Worm (Caenorhabditis elegans) whole organism, mixed stage, embryonic: Measurements from ENCODE around the gene srd-20.
A peak's percentile ranks its signal among the peaks of the same experiment; 100 is the strongest.

Source experiments
- M03D4.4 ChIP-seq: sonication (generic microtip); optimal IDR thresholded peaks from 2 replicates; lab custom pipeline; 2017; ENCODE audit warnings: mild to moderate bottlenecking, missing genetic modification characterization, missing compliant biosample characterization
- bed-3 ChIP-seq: fragments of 200-800 bp; sonication (Bioruptor generic); optimal IDR thresholded peaks from 3 replicates; lab custom pipeline; 2018; ENCODE audit warnings: mild to moderate bottlenecking, missing genetic modification characterization, moderate library complexity, missing compliant biosample characterization
- blmp-1 ChIP-seq: fragments of 150-350 bp; optimal IDR thresholded peaks from 2 replicates; lab custom pipeline; 2014; ENCODE audit warnings: missing biosample characterization, missing genetic modification characterization
- ceh-39 ChIP-seq: fragments of 150-350 bp; optimal IDR thresholded peaks from 2 replicates; lab custom pipeline; 2014; ENCODE audit warnings: missing biosample characterization, missing genetic modification characterization
- ceh-43 ChIP-seq: fragments of 200-800 bp; sonication (Bioruptor generic); optimal IDR thresholded peaks from 2 replicates; lab custom pipeline; 2018; ENCODE audit warnings: mild to moderate bottlenecking, missing genetic modification characterization, moderate library complexity, missing compliant biosample characterization
- ceh-83 ChIP-seq: fragments of 200-800 bp; sonication (Bioruptor generic); optimal IDR thresholded peaks from 2 replicates; lab custom pipeline; 2018; ENCODE audit warnings: mild to moderate bottlenecking, missing genetic modification characterization, missing compliant biosample characterization
- ces-1 ChIP-seq: fragments of 150-350 bp; optimal IDR thresholded peaks from 2 replicates; lab custom pipeline; 2014; ENCODE audit warnings: missing biosample characterization, missing genetic modification reagents, missing genetic modification characterization
- cnd-1 ChIP-seq: fragments of 200-800 bp; sonication (Bioruptor generic); optimal IDR thresholded peaks from 2 replicates; lab custom pipeline; 2018; ENCODE audit warnings: mild to moderate bottlenecking, missing genetic modification characterization, missing compliant biosample characterization
- drap-1 ChIP-seq: fragments of 200-800 bp; sonication (Bioruptor generic); optimal IDR thresholded peaks from 3 replicates; lab custom pipeline; 2018; ENCODE audit warnings: mild to moderate bottlenecking, missing genetic modification characterization, missing compliant biosample characterization
- elt-1 ChIP-seq: sonication (generic microtip); optimal IDR thresholded peaks from 2 replicates; lab custom pipeline; 2017; ENCODE audit warnings: missing genetic modification characterization, mild to moderate bottlenecking, missing compliant biosample characterization, antibody characterized with exemption, moderate library complexity, borderline replicate concordance; ENCODE audit not compliant: insufficient read depth
- elt-3 ChIP-seq: fragments of 150-350 bp; optimal IDR thresholded peaks from 2 replicates; lab custom pipeline; 2014; ENCODE audit warnings: missing biosample characterization, missing genetic modification characterization
- flh-1 ChIP-seq: fragments of 200-800 bp; sonication (Bioruptor generic); optimal IDR thresholded peaks from 2 replicates; lab custom pipeline; 2018; ENCODE audit warnings: mild to moderate bottlenecking, missing genetic modification characterization, moderate library complexity, missing compliant biosample characterization
- ham-2 ChIP-seq: fragments of 200-800 bp; sonication (Bioruptor generic); optimal IDR thresholded peaks from 2 replicates; lab custom pipeline; 2018; ENCODE audit warnings: mild to moderate bottlenecking, missing genetic modification characterization, missing compliant biosample characterization
- hlh-1 ChIP-seq: fragments of 150-350 bp; optimal IDR thresholded peaks from 2 replicates; lab custom pipeline; 2014; ENCODE audit warnings: missing biosample characterization, missing genetic modification reagents, missing genetic modification characterization
- lin-13 ChIP-seq: fragments of 150-350 bp; optimal IDR thresholded peaks from 2 replicates; lab custom pipeline; 2014; ENCODE audit warnings: missing biosample characterization, missing genetic modification characterization
- lin-32 ChIP-seq: fragments of 200-800 bp; sonication (Bioruptor generic); optimal IDR thresholded peaks from 2 replicates; lab custom pipeline; 2018; ENCODE audit warnings: mild to moderate bottlenecking, missing genetic modification characterization, missing compliant biosample characterization
- lsy-2 ChIP-seq: fragments of 150-350 bp; optimal IDR thresholded peaks from 2 replicates; lab custom pipeline; 2014; ENCODE audit warnings: missing biosample characterization, missing genetic modification characterization
- mab-5 ChIP-seq: fragments of 150-350 bp; optimal IDR thresholded peaks from 2 replicates; lab custom pipeline; 2014; ENCODE audit warnings: missing biosample characterization, missing genetic modification characterization
- mep-1 ChIP-seq: fragments of 150-350 bp; optimal IDR thresholded peaks from 2 replicates; lab custom pipeline; 2017; ENCODE audit warnings: missing biosample characterization, missing genetic modification reagents, missing genetic modification characterization, inconsistent platforms
- mls-2 ChIP-seq: sonication (generic microtip); optimal IDR thresholded peaks from 2 replicates; lab custom pipeline; 2016; ENCODE audit warnings: mild to moderate bottlenecking, missing genetic modification characterization, moderate library complexity, missing compliant biosample characterization
- nhr-2 ChIP-seq: fragments of 150-350 bp; optimal IDR thresholded peaks from 2 replicates; lab custom pipeline; 2014; ENCODE audit warnings: missing biosample characterization, missing genetic modification characterization
- nhr-237 ChIP-seq: fragments of 150-350 bp; optimal IDR thresholded peaks from 2 replicates; lab custom pipeline; 2014; ENCODE audit warnings: missing biosample characterization, missing genetic modification characterization
- nhr-28 ChIP-seq: fragments of 150-350 bp; optimal IDR thresholded peaks from 2 replicates; lab custom pipeline; 2014; ENCODE audit warnings: missing biosample characterization, missing genetic modification characterization
- nhr-76 ChIP-seq: sonication (generic microtip); optimal IDR thresholded peaks from 2 replicates; lab custom pipeline; 2017; ENCODE audit warnings: missing biosample characterization, missing genetic modification characterization
- pha-4 ChIP-seq: fragments of 150-350 bp; optimal IDR thresholded peaks from 2 replicates; lab custom pipeline; 2018; ENCODE audit warnings: missing biosample characterization, missing genetic modification reagents, missing genetic modification characterization
- sem-2 ChIP-seq: fragments of 200-800 bp; sonication (Bioruptor generic); optimal IDR thresholded peaks from 2 replicates; lab custom pipeline; 2018; ENCODE audit warnings: mild to moderate bottlenecking, missing genetic modification characterization, missing compliant biosample characterization
- snpc-4 ChIP-seq: fragments of 150-350 bp; optimal IDR thresholded peaks from 2 replicates; lab custom pipeline; 2014; ENCODE audit warnings: missing biosample characterization, missing genetic modification characterization
- sptf-1 ChIP-seq: sonication (generic microtip); optimal IDR thresholded peaks from 2 replicates; lab custom pipeline; 2017; ENCODE audit warnings: mild to moderate bottlenecking, missing genetic modification characterization, moderate library complexity, missing compliant biosample characterization
- tbx-8 ChIP-seq: fragments of 200-800 bp; sonication (Bioruptor generic); optimal IDR thresholded peaks from 2 replicates; lab custom pipeline; 2018; ENCODE audit warnings: mild to moderate bottlenecking, missing genetic modification characterization, moderate library complexity, missing compliant biosample characterization
- unc-120 ChIP-seq: sonication (generic microtip); optimal IDR thresholded peaks from 2 replicates; lab custom pipeline; 2017; ENCODE audit warnings: missing genetic modification characterization, missing compliant biosample characterization; ENCODE audit not compliant: poor library complexity, severe bottlenecking
- unc-39 ChIP-seq: fragments of 150-350 bp; optimal IDR thresholded peaks from 2 replicates; lab custom pipeline; 2014; ENCODE audit warnings: missing biosample characterization, missing genetic modification characterization
- unc-62 ChIP-seq: fragments of 150-350 bp; optimal IDR thresholded peaks from 2 replicates; lab custom pipeline; 2014; ENCODE audit warnings: missing biosample characterization, missing genetic modification reagents, missing genetic modification characterization
- zip-8 ChIP-seq: fragments of 150-350 bp; optimal IDR thresholded peaks from 2 replicates; lab custom pipeline; 2014; ENCODE audit warnings: missing biosample characterization, missing genetic modification characterization
- ztf-11 ChIP-seq: fragments of 150-350 bp; optimal IDR thresholded peaks from 2 replicates; lab custom pipeline; 2014; ENCODE audit warnings: missing biosample characterization, missing genetic modification characterization

The srd-20 gene

DNA sequence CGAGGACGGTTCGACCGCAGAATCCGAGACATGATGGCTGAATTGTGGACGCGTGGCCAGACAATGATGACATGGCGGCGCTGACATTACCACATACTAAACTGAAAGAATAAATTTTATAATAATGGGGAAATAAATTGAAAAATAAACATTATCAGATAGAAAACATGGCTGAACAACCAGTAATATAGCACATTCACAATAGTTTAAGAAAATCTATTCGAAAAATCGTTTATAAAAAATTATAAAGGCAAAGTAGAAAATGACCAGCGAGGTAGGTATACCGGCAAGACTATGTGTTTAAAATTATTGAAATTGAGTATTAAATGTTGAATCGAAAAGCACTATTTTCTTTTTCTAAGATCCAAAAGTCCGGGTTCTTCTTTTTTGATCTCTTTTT, 4.2 kb upstream of the srd-20 start, which contains the start of gene jamp-1:
jamp-1 (minus strand) TSS at position 101 of the 400 bp plus-strand sequence.
- TF ChIP-seq lsy-2 (tag; lab: Kevin White, UChicago): no peak
- no peak for TF ChIP-seq unc-39 (tag; lab: Kevin White, UChicago)
- no peak for TF ChIP-seq cnd-1
- no peak for TF ChIP-seq ceh-43
- no peak for TF ChIP-seq snpc-4 (tag; lab: Kevin White, UChicago)

DNA sequence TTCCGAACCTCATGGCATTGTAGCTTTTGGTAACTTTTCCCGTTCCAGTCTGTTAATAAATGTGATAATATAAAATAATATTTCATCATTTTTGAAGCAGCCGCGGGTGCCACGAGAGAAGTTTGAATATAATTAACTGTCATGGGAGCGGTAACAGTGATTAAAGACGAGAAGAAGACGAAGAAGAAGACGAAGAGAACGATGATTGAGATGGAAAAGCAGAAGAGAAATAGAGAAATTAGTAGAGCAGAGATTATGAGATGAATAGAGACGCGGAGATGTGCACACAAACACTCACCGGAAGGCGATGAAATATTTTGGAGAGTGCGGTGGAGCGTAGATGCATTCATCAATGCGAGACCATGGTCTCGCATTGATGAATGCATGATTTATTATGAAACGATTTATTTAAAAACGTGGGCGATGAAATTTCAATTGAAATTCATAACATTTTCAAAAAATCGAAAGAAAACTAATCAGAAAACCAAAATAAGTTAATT, 2.2 kb upstream of the srd-20 start, which contains the start of gene seip-1:
seip-1 (minus strand) TSS at position 51 of the 500 bp plus-strand sequence.
- TF ChIP-seq mab-5 (no peak), hlh-1 (tag; lab: Kevin White, UChicago) (peak; percentile 46), lsy-2 (tag; lab: Kevin White, UChicago) (peak; percentile 68), lin-13 (tag; lab: Kevin White, UChicago) (peak; percentile 52), flh-1 (no peak), lin-32 (no peak), elt-1 (tag; lab: Kevin White, UChicago) (no peak), nhr-237 (tag; lab: Kevin White, UChicago) (peak; percentile 72), ceh-39 (tag; lab: Kevin White, UChicago) (peak; percentile 54), sem-2 (GFP tag; lab: Kevin White, UChicago) (no peak), mls-2 (tag; lab: Kevin White, UChicago) (peak; percentile 65), bed-3 (GFP tag; lab: Kevin White, UChicago) (no peak), snpc-4 (tag; lab: Kevin White, UChicago) (no peak), M03D4.4 (tag; lab: Kevin White, UChicago) (no peak), ces-1 (GFP tag; lab: Kevin White, UChicago) (peak; percentile 80), ztf-11 (tag; lab: Kevin White, UChicago) (no peak), tbx-8 (GFP tag; lab: Kevin White, UChicago) (no peak), ceh-83 (no peak), ham-2 (no peak), nhr-76 (tag; lab: Kevin White, UChicago) (no peak), cnd-1 (no peak), ceh-43 (no peak), sptf-1 (tag; lab: Kevin White, UChicago) (peak; percentile 28), mep-1 (tag; lab: Kevin White, UChicago) (peak; percentile 91), zip-8 (tag; lab: Kevin White, UChicago) (no peak), unc-62 (GFP tag; lab: Kevin White, UChicago) (peak; percentile 82), blmp-1 (no peak), pha-4 (peak; percentile 76), unc-120 (tag; lab: Kevin White, UChicago) (peak; percentile 5), nhr-2 (no peak), elt-3 (tag; lab: Kevin White, UChicago) (no peak), unc-39 (tag; lab: Kevin White, UChicago) (no peak), drap-1 (no peak)
- TF ChIP-seq, all 35 proteins: peak for 12

DNA sequence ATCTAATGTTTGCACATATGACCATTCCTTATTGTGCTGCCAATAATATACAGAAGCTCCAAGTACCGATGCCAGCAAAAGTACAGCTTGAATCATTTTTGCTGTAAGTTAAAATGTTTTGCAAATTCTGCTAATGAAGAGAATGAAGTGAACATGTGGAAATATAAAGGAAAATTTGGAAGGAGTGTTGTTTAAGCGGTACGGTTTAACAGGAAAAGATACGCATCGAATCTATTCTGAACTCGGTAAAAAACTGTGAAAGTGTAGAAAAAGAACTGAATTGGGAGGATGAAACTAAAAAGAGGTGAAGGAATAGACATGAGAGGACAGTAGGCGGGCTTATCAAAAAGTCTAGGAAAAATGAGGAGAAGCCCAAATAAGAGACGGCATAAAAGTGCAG, 7.9 kb downstream of the srd-20 start, which contains the start of gene Y38A10A.2:
Y38A10A.2 (minus strand) TSS at position 101 of the 400 bp plus-strand sequence.
- no peak for TF ChIP-seq mab-5
- no peak for TF ChIP-seq cnd-1
- no peak for TF ChIP-seq flh-1
- no peak for TF ChIP-seq sptf-1 (tag; lab: Kevin White, UChicago)
- no peak for TF ChIP-seq blmp-1
- no peak for TF ChIP-seq nhr-237 (tag; lab: Kevin White, UChicago)
- TF ChIP-seq elt-1 (tag; lab: Kevin White, UChicago): no peak

DNA sequence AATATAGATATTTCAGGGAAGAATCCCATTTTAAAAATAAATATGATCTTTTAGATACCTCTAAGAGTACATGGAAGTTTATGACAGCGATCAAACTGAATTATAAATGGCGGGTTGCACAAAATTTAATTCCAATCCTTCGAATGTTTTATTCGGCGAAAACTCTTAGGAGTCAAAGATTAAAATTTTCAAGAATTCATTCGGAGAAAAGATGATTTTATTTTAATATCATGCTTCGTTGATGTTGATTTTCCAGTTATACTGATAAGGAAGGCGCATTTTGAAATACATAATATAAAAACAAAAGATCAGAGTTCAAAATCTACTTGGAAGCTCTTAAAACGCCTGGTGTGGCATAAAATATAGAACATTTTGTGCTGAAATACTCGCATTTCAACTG, 11.7 kb downstream of the srd-20 start, which contains the start of gene srh-10:
srh-10 (minus strand) TSS at position 29 of the 400 bp plus-strand sequence.
- TF ChIP-seq sem-2 (GFP tag; lab: Kevin White, UChicago) (no peak), snpc-4 (tag; lab: Kevin White, UChicago) (no peak), ceh-39 (tag; lab: Kevin White, UChicago) (no peak), elt-1 (tag; lab: Kevin White, UChicago) (no peak), lin-13 (tag; lab: Kevin White, UChicago) (no peak), nhr-28 (no peak), pha-4 (no peak), nhr-2 (no peak), unc-120 (tag; lab: Kevin White, UChicago) (no peak), drap-1 (no peak), tbx-8 (GFP tag; lab: Kevin White, UChicago) (no peak), elt-3 (tag; lab: Kevin White, UChicago) (no peak), cnd-1 (no peak), unc-62 (GFP tag; lab: Kevin White, UChicago) (no peak), blmp-1 (no peak), unc-39 (tag; lab: Kevin White, UChicago) (no peak), M03D4.4 (tag; lab: Kevin White, UChicago) (no peak)
